Worm (Caenorhabditis elegans) whole organism, L4 larva: ENCODE measurements around the gene C17G1.14.

Experiments used
- F10B5.3 ChIP-seq: sonication (generic microtip); optimal IDR thresholded peaks from 2 replicates; lab custom pipeline; 2016; ENCODE audit warnings: mild to moderate bottlenecking, missing genetic modification characterization, missing compliant biosample characterization
- F26F4.8 ChIP-seq: fragments of 200-800 bp; sonication (Bioruptor generic); conservative IDR thresholded peaks from 2 replicates; pipeline ENCODE4 v1.3.6; 2022; ENCODE audit warnings: missing genetic modification characterization, missing compliant biosample characterization
- R02D3.7 ChIP-seq: fragments of 150-350 bp; sonication (generic microtip); optimal IDR thresholded peaks from 3 replicates; lab custom pipeline; 2014; ENCODE audit warnings: missing biosample characterization, missing genetic modification characterization
- Y75B8A.6 ChIP-seq: fragments of 200-800 bp; sonication (Bioruptor generic); IDR thresholded peaks from 2 replicates; pipeline ENCODE4 v1.3.6; 2022; ENCODE audit warnings: missing genetic modification reagents, missing genetic modification characterization, missing compliant biosample characterization
- aha-1 ChIP-seq: fragments of 150-350 bp; peaks from one replicate; lab custom pipeline; 2014; ENCODE audit warnings: missing biosample characterization, missing genetic modification characterization
- aly-2 ChIP-seq: sonication (generic microtip); optimal IDR thresholded peaks from 2 replicates; lab custom pipeline; 2018; ENCODE audit warnings: missing biosample characterization, missing genetic modification characterization
- ceh-82 ChIP-seq: sonication (generic microtip); optimal IDR thresholded peaks from 2 replicates; lab custom pipeline; 2017; ENCODE audit warnings: missing biosample characterization, missing genetic modification characterization
- cey-2 ChIP-seq: sonication (generic microtip); optimal IDR thresholded peaks from 3 replicates; lab custom pipeline; 2017; ENCODE audit warnings: missing genetic modification characterization, mild to moderate bottlenecking, missing compliant biosample characterization, antibody characterized with exemption, borderline replicate concordance; ENCODE audit not compliant: insufficient read depth
- daf-12 ChIP-seq: fragments of 150-350 bp; optimal IDR thresholded peaks from 2 replicates; lab custom pipeline; 2014; ENCODE audit warnings: missing biosample characterization, missing genetic modification reagents, missing genetic modification characterization
- daf-19 ChIP-seq: fragments of 200-800 bp; sonication (Bioruptor generic); conservative IDR thresholded peaks from 2 replicates; pipeline ENCODE4 v1.3.6; 2022; ENCODE audit warnings: missing genetic modification characterization, missing compliant biosample characterization
- dmd-6 ChIP-seq: fragments of 200-800 bp; sonication (Bioruptor generic); IDR thresholded peaks from 2 replicates; pipeline ENCODE4 v1.3.6; 2022; ENCODE audit warnings: missing genetic modification reagents, missing genetic modification characterization, missing compliant biosample characterization
- dmd-8 ChIP-seq: fragments of 200-800 bp; sonication (Bioruptor generic); IDR thresholded peaks from 2 replicates; pipeline ENCODE4 v1.3.6; 2022; ENCODE audit warnings: missing genetic modification characterization, missing compliant biosample characterization
- duxl-1 ChIP-seq: sonication (generic microtip); optimal IDR thresholded peaks from 2 replicates; lab custom pipeline; 2016; ENCODE audit warnings: mild to moderate bottlenecking, missing genetic modification characterization, moderate library complexity, missing compliant biosample characterization; ENCODE audit not compliant: poor library complexity
- dve-1 ChIP-seq: sonication (generic microtip); optimal IDR thresholded peaks from 2 replicates; lab custom pipeline; 2017; ENCODE audit warnings: antibody characterized with exemption, mild to moderate bottlenecking, missing genetic modification characterization, missing compliant biosample characterization; ENCODE audit not compliant: insufficient read depth
- hif-1 ChIP-seq, 2 experiments: sonication (generic microtip); optimal IDR thresholded peaks; 2 replicates each; lab custom pipeline; 2016 to 2017; ENCODE audit warnings: missing compliant biosample characterization in 2 of 2, missing genetic modification characterization in 2 of 2, missing genetic modification reagents in 2 of 2, missing genotype in 2 of 2, mild to moderate bottlenecking in 1 of 2
- hlh-11 ChIP-seq: fragments of 200-800 bp; sonication (Bioruptor generic); optimal IDR thresholded peaks from 2 replicates; lab custom pipeline; 2018; ENCODE audit warnings: mild to moderate bottlenecking, missing genetic modification characterization, missing compliant biosample characterization
- hlh-30 ChIP-seq: sonication (generic microtip); optimal IDR thresholded peaks from 2 replicates; lab custom pipeline; 2017; ENCODE audit warnings: antibody characterized with exemption, mild to moderate bottlenecking, missing genetic modification characterization, missing compliant biosample characterization; ENCODE audit not compliant: insufficient read depth
- lin-1 ChIP-seq: fragments of 200-800 bp; sonication (Bioruptor generic); IDR thresholded peaks from 2 replicates; pipeline ENCODE4 v1.3.6; 2022; ENCODE audit warnings: missing genetic modification reagents, missing genetic modification characterization, missing compliant biosample characterization
- lin-15B ChIP-seq: fragments of 150-350 bp; sonication (generic microtip); optimal IDR thresholded peaks from 3 replicates; lab custom pipeline; 2014; ENCODE audit warnings: missing biosample characterization, missing genetic modification characterization
- lin-29 ChIP-seq: fragments of 200-800 bp; sonication (Bioruptor generic); IDR thresholded peaks from 2 replicates; pipeline ENCODE4 v1.3.6; 2022; ENCODE audit warnings: missing genetic modification reagents, missing genetic modification characterization, missing compliant biosample characterization
- madf-5 ChIP-seq, 2 experiments: fragments of 200-800 bp; sonication (Bioruptor generic); IDR thresholded peaks; 2 replicates each; pipeline ENCODE4 v1.3.6; 2022; ENCODE audit warnings: missing compliant biosample characterization in 2 of 2, missing genetic modification characterization in 2 of 2
- mes-2 ChIP-seq: sonication (generic microtip); optimal IDR thresholded peaks from 2 replicates; lab custom pipeline; 2016; ENCODE audit warnings: missing genotype, mild to moderate bottlenecking, missing genetic modification characterization, missing compliant biosample characterization; ENCODE audit not compliant: poor library complexity, severe bottlenecking
- mxl-3 ChIP-seq: fragments of 200-800 bp; sonication (Bioruptor generic); optimal IDR thresholded peaks from 2 replicates; lab custom pipeline; 2018; ENCODE audit warnings: mild to moderate bottlenecking, missing genetic modification characterization, missing compliant biosample characterization
- nhr-11 ChIP-seq: fragments of 150-350 bp; optimal IDR thresholded peaks from 2 replicates; lab custom pipeline; 2014; ENCODE audit warnings: missing biosample characterization, missing genetic modification characterization
- nhr-111 ChIP-seq: fragments of 200-800 bp; sonication (Bioruptor generic); optimal IDR thresholded peaks from 2 replicates; lab custom pipeline; 2018; ENCODE audit warnings: mild to moderate bottlenecking, missing genetic modification characterization, missing compliant biosample characterization
- nhr-25 ChIP-seq: sonication (generic microtip); optimal IDR thresholded peaks from 2 replicates; lab custom pipeline; 2017; ENCODE audit warnings: missing genetic modification characterization, mild to moderate bottlenecking, missing compliant biosample characterization, antibody characterized with exemption, moderate library complexity, borderline replicate concordance; ENCODE audit not compliant: insufficient read depth
- nhr-28 ChIP-seq: fragments of 150-350 bp; optimal IDR thresholded peaks from 2 replicates; lab custom pipeline; 2014; ENCODE audit warnings: missing biosample characterization, missing genetic modification characterization
- nhr-42 ChIP-seq: fragments of 200-800 bp; sonication (Bioruptor generic); IDR thresholded peaks from 2 replicates; pipeline ENCODE4 v1.3.6; 2022; ENCODE audit warnings: missing genetic modification characterization, missing compliant biosample characterization
- nhr-48 ChIP-seq: sonication (generic microtip); optimal IDR thresholded peaks from 2 replicates; lab custom pipeline; 2016; ENCODE audit warnings: mild to moderate bottlenecking, missing genetic modification characterization, missing compliant biosample characterization
- nhr-6 ChIP-seq: fragments of 150-350 bp; optimal IDR thresholded peaks from 2 replicates; lab custom pipeline; 2014; ENCODE audit warnings: missing biosample characterization, missing genetic modification characterization
- nhr-77 ChIP-seq: fragments of 150-350 bp; optimal IDR thresholded peaks from 2 replicates; lab custom pipeline; 2014; ENCODE audit warnings: missing biosample characterization, missing genetic modification characterization
- saeg-2 ChIP-seq: fragments of 200-800 bp; sonication (Bioruptor generic); IDR thresholded peaks from 2 replicates; pipeline ENCODE4 v1.3.6; 2022; ENCODE audit warnings: missing genetic modification reagents, missing genetic modification characterization, missing compliant biosample characterization
- skn-1 ChIP-seq: fragments of 150-350 bp; optimal IDR thresholded peaks from 2 replicates; lab custom pipeline; 2014; ENCODE audit warnings: missing biosample characterization, missing genetic modification characterization
- tag-97 ChIP-seq: fragments of 200-800 bp; sonication (Bioruptor generic); IDR thresholded peaks from 2 replicates; pipeline ENCODE4 v1.3.6; 2022; ENCODE audit warnings: missing genetic modification characterization, missing compliant biosample characterization
- vab-7 ChIP-seq: fragments of 200-800 bp; sonication (Bioruptor generic); IDR thresholded peaks from 2 replicates; pipeline ENCODE4 v1.3.6; 2022; ENCODE audit warnings: missing genetic modification reagents, missing genetic modification characterization, missing compliant biosample characterization
- zip-2 ChIP-seq: fragments of 150-350 bp; optimal IDR thresholded peaks from 2 replicates; lab custom pipeline; 2014; ENCODE audit warnings: missing biosample characterization, missing genetic modification characterization
- ztf-11 ChIP-seq: fragments of 150-350 bp; optimal IDR thresholded peaks from 2 replicates; lab custom pipeline; 2014; ENCODE audit warnings: missing biosample characterization, missing genetic modification characterization

Gene C17G1.14

DNA sequence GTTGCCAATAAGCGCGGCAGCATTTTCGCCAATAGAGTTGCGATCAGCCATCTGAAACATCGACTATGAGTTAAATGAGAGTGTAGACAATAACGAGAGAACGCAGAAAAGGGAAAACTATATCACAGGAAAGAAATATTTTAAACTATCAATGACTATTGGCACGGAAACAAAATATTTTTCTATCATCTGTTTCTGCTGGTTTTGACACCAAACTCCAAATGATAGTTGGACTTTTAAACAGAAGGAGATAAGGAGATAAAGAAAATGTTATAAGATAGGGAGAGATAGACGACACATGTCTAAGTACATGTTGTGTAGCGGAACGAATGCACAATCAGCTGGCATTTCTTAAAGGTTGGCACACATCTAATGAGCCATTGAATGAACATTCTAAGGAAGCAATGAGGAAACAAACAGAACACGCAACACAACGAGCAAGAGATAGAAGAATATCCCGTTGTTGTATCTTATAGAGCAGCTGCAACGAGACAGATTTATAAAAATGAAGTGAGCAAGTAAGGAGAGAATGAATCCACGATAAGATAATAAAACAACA lies 15.9 kb downstream of the C17G1.14 start, which contains the start of gene cysl-1 (continued):
- TF ChIP-seq daf-12, result no peak
- no peak for TF ChIP-seq aha-1 (tag; lab: Kevin White, UChicago)
- no peak for TF ChIP-seq nhr-42 (GFP tag; lab: Robert Waterston, UW)
- no peak for TF ChIP-seq duxl-1
- no peak for TF ChIP-seq aly-2 (tag; lab: Kevin White, UChicago)
- TF ChIP-seq nhr-28, result peak; percentile 28
- no peak for TF ChIP-seq madf-5 (GFP tag; IDR thresholded peaks at IDR 0.05; lab: Robert Waterston, UW)
- TF ChIP-seq tag-97 (GFP tag; lab: Robert Waterston, UW), result no peak
- TF ChIP-seq R02D3.7 (tag; lab: Kevin White, UChicago), result no peak
- no peak for TF ChIP-seq zip-2
- peak; percentile 23 for TF ChIP-seq hlh-11
- no peak for TF ChIP-seq nhr-25 (tag; lab: Kevin White, UChicago)
- TF ChIP-seq nhr-111 (GFP tag; lab: Kevin White, UChicago), result no peak
- TF ChIP-seq skn-1 (tag; lab: Kevin White, UChicago), result no peak
- TF ChIP-seq lin-15B (tag; lab: Kevin White, UChicago), result no peak
- TF ChIP-seq mes-2 (tag; lab: Kevin White, UChicago), result no peak
- TF ChIP-seq nhr-77, result no peak
- no peak for TF ChIP-seq nhr-6 (tag; lab: Kevin White, UChicago)
- peak; percentile 24 for TF ChIP-seq nhr-11
- no peak for TF ChIP-seq saeg-2 (GFP tag; lab: Robert Waterston, UW)
- no peak for TF ChIP-seq daf-19
- no peak for TF ChIP-seq ztf-11 (tag; lab: Kevin White, UChicago)
- TF ChIP-seq lin-29 (GFP tag; lab: Robert Waterston, UW), result no peak

DNA sequence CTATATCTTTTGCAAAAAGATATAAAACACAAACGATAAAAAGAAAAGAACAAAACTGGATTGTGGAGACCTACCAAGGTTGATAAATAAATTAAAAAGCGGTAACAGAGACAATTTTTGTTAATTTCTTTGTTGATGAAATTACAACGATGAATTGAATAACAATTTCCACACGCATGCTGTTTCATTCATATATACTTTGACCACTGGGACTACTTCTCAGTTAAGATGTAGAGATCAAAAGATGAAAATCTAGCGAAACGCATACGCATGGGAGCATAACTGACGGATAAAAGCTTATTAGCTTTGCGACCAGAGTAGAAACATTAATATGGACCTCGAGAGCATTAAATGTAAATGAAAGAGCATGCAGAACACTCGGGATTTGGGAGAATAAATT lies 17.4 kb downstream of the C17G1.14 start:
- TF ChIP-seq dmd-8 (GFP tag; lab: Robert Waterston, UW) (no peak), ceh-82 (no peak), Y75B8A.6 (GFP tag; lab: Robert Waterston, UW) (no peak), daf-19 (no peak), F26F4.8 (no peak), mxl-3 (no peak), dve-1 (tag; lab: Kevin White, UChicago) (no peak)

- TF ChIP-seq hif-1 (tag; optimal IDR thresholded peaks at IDR 0.05; lab: Kevin White, UChicago), result peak in 1 of 2 experiments; percentile 16
- TF ChIP-seq dmd-6 (GFP tag; lab: Robert Waterston, UW), result 0 out of 2 replicates have a peak, but pooled peaks have one; percentile 27
- peak; percentile 82 for TF ChIP-seq aha-1 (tag; lab: Kevin White, UChicago)
Observed at ce11 chrX:9956537-9956936, 17.9 kb downstream of the C17G1.14 start.

DNA sequence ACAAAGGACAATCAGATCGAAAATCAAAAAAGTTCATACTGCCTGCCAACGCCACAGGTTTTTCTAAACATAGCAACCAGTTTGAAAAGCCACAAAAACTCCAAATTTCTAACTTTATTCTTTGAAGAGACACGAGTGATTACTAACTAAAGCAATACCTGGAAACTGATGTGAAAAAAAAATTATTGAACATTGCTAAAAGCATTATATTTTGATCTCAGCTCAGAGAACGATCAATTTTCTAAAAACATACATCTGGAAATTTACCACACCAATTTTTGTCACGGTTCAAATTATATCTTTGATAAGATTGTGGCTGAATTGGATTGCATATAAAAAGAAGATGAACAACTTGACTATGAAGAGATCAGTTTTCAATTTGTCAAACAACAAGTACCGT lies 18.8 kb downstream of the C17G1.14 start:
- no peak for TF ChIP-seq cey-2 (tag; lab: Kevin White, UChicago)
- TF ChIP-seq nhr-48 (tag; lab: Kevin White, UChicago), result no peak
- no peak for TF ChIP-seq lin-1 (GFP tag; lab: Robert Waterston, UW)
- TF ChIP-seq hlh-30 (tag; lab: Kevin White, UChicago), result no peak
- no peak for TF ChIP-seq vab-7 (GFP tag; lab: Robert Waterston, UW)
- TF ChIP-seq dmd-6 (GFP tag; lab: Robert Waterston, UW), result 0 out of 2 replicates have a peak, but pooled peaks have one; percentile 13
- no peak for TF ChIP-seq F10B5.3 (tag; lab: Kevin White, UChicago)
